Worm (Caenorhabditis elegans) whole organism, midembryonic: ENCODE measurements around the gene R09H10.6.

Experiments
- flt-1 ChIP-seq: fragments of 200-800 bp; sonication (Bioruptor generic); IDR thresholded peaks from 2 replicates; pipeline ENCODE4 v1.3.6; 2022; ENCODE audit warnings: missing genetic modification characterization, missing compliant biosample characterization
- klf-2 ChIP-seq: fragments of 200-800 bp; sonication (Bioruptor generic); conservative IDR thresholded peaks from 2 replicates; pipeline ENCODE4 v1.3.6; 2022; ENCODE audit warnings: missing genetic modification reagents, missing genetic modification characterization, missing compliant biosample characterization

- TF ChIP-seq flt-1 (no peak), klf-2 (no peak)
Measured at ce11 chrIV:10638977-10639376, 30.6 kb downstream of the R09H10.6 start, which contains the start of gene F56C4.2.
